Fruit fly (Drosophila melanogaster) whole organism, embryonic: ENCODE data around the gene RunxB.

Experiments
- Antp ChIP-seq: fragments of 200-800 bp; sonication (Bioruptor generic); optimal IDR thresholded peaks from 3 replicates; lab custom pipeline; 2016; ENCODE audit warnings: missing biosample characterization, missing genetic modification characterization
- Bgb ChIP-seq: fragments of 200-800 bp; sonication (Bioruptor generic); IDR thresholded peaks from 2 replicates; pipeline ENCODE4 v1.3.6; 2022; ENCODE audit warnings: missing biosample characterization, missing genetic modification characterization; ENCODE audit not compliant: partially characterized antibody
- CG10267 ChIP-seq: fragments of 200-800 bp; sonication (Bioruptor generic); optimal IDR thresholded peaks from 2 replicates; lab custom pipeline; 2018; ENCODE audit warnings: missing biosample characterization, mild to moderate bottlenecking, missing genetic modification characterization, moderate library complexity
- CG11695 ChIP-seq: fragments of 200-800 bp; sonication (Bioruptor generic); IDR thresholded peaks from 3 replicates; pipeline ENCODE4 v1.3.6; 2022; ENCODE audit warnings: missing biosample characterization, missing genetic modification characterization
- CG12299 ChIP-seq: fragments of 200-800 bp; sonication (Bioruptor generic); optimal IDR thresholded peaks from 2 replicates; lab custom pipeline; 2018; ENCODE audit warnings: missing biosample characterization, mild to moderate bottlenecking, missing genetic modification characterization
- CG13123 ChIP-seq: fragments of 200-800 bp; sonication (Bioruptor generic); optimal IDR thresholded peaks from 2 replicates; lab custom pipeline; 2016; ENCODE audit warnings: missing biosample characterization, missing genetic modification characterization
- CG1603 ChIP-seq: fragments of 200-800 bp; sonication (Bioruptor generic); optimal IDR thresholded peaks from 2 replicates; lab custom pipeline; 2019; ENCODE audit warnings: missing biosample characterization, mild to moderate bottlenecking, missing genetic modification characterization, moderate library complexity
- CG16779 ChIP-seq: fragments of 200-800 bp; sonication (Bioruptor generic); IDR thresholded peaks from 2 replicates; pipeline ENCODE4 v1.3.6; 2022; ENCODE audit warnings: missing biosample characterization, missing genetic modification characterization
- CG16813 ChIP-seq: fragments of 200-800 bp; sonication (Bioruptor generic); IDR thresholded peaks from 3 replicates; pipeline ENCODE4 v1.3.6; 2022; ENCODE audit warnings: missing biosample characterization, missing genetic modification characterization; ENCODE audit not compliant: partially characterized antibody
- CG18476 ChIP-seq: fragments of 200-800 bp; sonication (Bioruptor generic); optimal IDR thresholded peaks from 2 replicates; lab custom pipeline; 2016; ENCODE audit warnings: missing biosample characterization, mild to moderate bottlenecking, missing genetic modification characterization
- CG2129 ChIP-seq: fragments of 200-800 bp; sonication (Bioruptor generic); IDR thresholded peaks from 2 replicates; pipeline ENCODE4 v1.3.6; 2022; ENCODE audit warnings: missing biosample characterization, missing genetic modification characterization; ENCODE audit not compliant: partially characterized antibody
- CG30431 ChIP-seq: fragments of 200-800 bp; sonication (Bioruptor generic); optimal IDR thresholded peaks from 2 replicates; lab custom pipeline; 2017; ENCODE audit warnings: missing biosample characterization, missing genetic modification characterization
- CG31365 ChIP-seq: fragments of 200-800 bp; sonication (Bioruptor generic); optimal IDR thresholded peaks from 2 replicates; lab custom pipeline; 2018; ENCODE audit warnings: missing biosample characterization, mild to moderate bottlenecking, missing genetic modification characterization
- CG32532 ChIP-seq: fragments of 200-800 bp; sonication (Bioruptor generic); IDR thresholded peaks from 2 replicates; pipeline ENCODE4 v1.3.6; 2022; ENCODE audit warnings: missing biosample characterization, missing genetic modification characterization
- CG3838 ChIP-seq: fragments of 200-800 bp; sonication (Bioruptor generic); optimal IDR thresholded peaks from 3 replicates; lab custom pipeline; 2016; ENCODE audit warnings: missing biosample characterization, missing genetic modification characterization
- CG3847 ChIP-seq: fragments of 200-800 bp; sonication (Bioruptor generic); IDR thresholded peaks from 2 replicates; pipeline ENCODE4 v1.3.6; 2022; ENCODE audit warnings: missing biosample characterization, missing genetic modification characterization
- CG4360 ChIP-seq: fragments of 200-800 bp; sonication (Bioruptor generic); IDR thresholded peaks from 2 replicates; pipeline ENCODE4 v1.3.6; 2022; ENCODE audit warnings: missing biosample characterization, missing genetic modification characterization
- CG4820 ChIP-seq: fragments of 200-800 bp; sonication (Bioruptor generic); optimal IDR thresholded peaks from 3 replicates; lab custom pipeline; 2016; ENCODE audit warnings: missing biosample characterization, missing genetic modification characterization
- CG7556 ChIP-seq: fragments of 200-800 bp; sonication (Bioruptor generic); optimal IDR thresholded peaks from 2 replicates; lab custom pipeline; 2017; ENCODE audit warnings: missing biosample characterization, mild to moderate bottlenecking, missing genetic modification characterization
- CG7839 ChIP-seq: fragments of 200-800 bp; sonication (Bioruptor generic); optimal IDR thresholded peaks from 3 replicates; lab custom pipeline; 2018; ENCODE audit warnings: missing biosample characterization, mild to moderate bottlenecking, missing genetic modification characterization, moderate library complexity
- D19B ChIP-seq: fragments of 200-800 bp; sonication (Bioruptor generic); optimal IDR thresholded peaks from 2 replicates; lab custom pipeline; 2017; ENCODE audit warnings: missing biosample characterization, mild to moderate bottlenecking, missing genetic modification characterization
- Doc2 ChIP-seq: fragments of 200-800 bp; sonication (Bioruptor generic); IDR thresholded peaks from 2 replicates; pipeline ENCODE4 v1.3.6; 2022; ENCODE audit warnings: missing biosample characterization, missing genetic modification characterization
- HHEX ChIP-seq: fragments of 200-800 bp; sonication (Bioruptor generic); optimal IDR thresholded peaks from 3 replicates; lab custom pipeline; 2017; ENCODE audit warnings: missing biosample characterization, mild to moderate bottlenecking, missing genetic modification characterization, missing genetic modification reagents
- Hand ChIP-seq: fragments of 200-800 bp; sonication (Bioruptor generic); optimal IDR thresholded peaks from 2 replicates; lab custom pipeline; 2017; ENCODE audit warnings: mild to moderate bottlenecking, missing biosample characterization, missing genetic modification reagents, missing genetic modification characterization
- Hr3 ChIP-seq: fragments of 200-800 bp; sonication (Bioruptor generic); optimal IDR thresholded peaks from 3 replicates; lab custom pipeline; 2016; ENCODE audit warnings: missing biosample characterization, missing genetic modification characterization
- Hsf ChIP-seq: fragments of 200-800 bp; sonication (Bioruptor generic); optimal IDR thresholded peaks from 3 replicates; lab custom pipeline; 2016; ENCODE audit warnings: missing biosample characterization, missing genetic modification characterization
- Oaz ChIP-seq: fragments of 200-800 bp; sonication (Bioruptor generic); IDR thresholded peaks from 2 replicates; pipeline ENCODE4 v1.3.6; 2022; ENCODE audit warnings: missing biosample characterization, missing genetic modification characterization
- abd-A ChIP-seq: fragments of 200-800 bp; sonication (Bioruptor generic); optimal IDR thresholded peaks from 3 replicates; lab custom pipeline; 2019; ENCODE audit warnings: missing biosample characterization, mild to moderate bottlenecking, missing genetic modification characterization, moderate library complexity
- az2 ChIP-seq: fragments of 200-800 bp; sonication (Bioruptor generic); optimal IDR thresholded peaks from 3 replicates; lab custom pipeline; 2016; ENCODE audit warnings: missing biosample characterization, missing genetic modification characterization
- chinmo ChIP-seq: fragments of 200-800 bp; sonication (Bioruptor generic); IDR thresholded peaks from 4 replicates; pipeline ENCODE4 v1.3.6; 2022; ENCODE audit warnings: missing biosample characterization, missing genetic modification characterization; ENCODE audit not compliant: partially characterized antibody
- croc ChIP-seq: fragments of 200-800 bp; sonication (Bioruptor generic); conservative IDR thresholded peaks from 3 replicates; pipeline ENCODE4 v1.3.6; 2022; ENCODE audit warnings: missing biosample characterization, missing genetic modification characterization
- crol ChIP-seq: fragments of 200-800 bp; sonication (Bioruptor generic); IDR thresholded peaks from 2 replicates; pipeline ENCODE4 v1.3.6; 2022; ENCODE audit warnings: missing biosample characterization, missing genetic modification characterization
- dati ChIP-seq: fragments of 200-800 bp; sonication (Bioruptor generic); IDR thresholded peaks from 2 replicates; pipeline ENCODE4 v1.3.6; 2022; ENCODE audit warnings: missing biosample characterization, missing genetic modification characterization
- dmrt11E ChIP-seq: fragments of 200-800 bp; sonication (Bioruptor generic); optimal IDR thresholded peaks from 3 replicates; lab custom pipeline; 2018; ENCODE audit warnings: missing biosample characterization, mild to moderate bottlenecking, missing genetic modification characterization, moderate library complexity
- ems ChIP-seq: fragments of 200-800 bp; sonication (Bioruptor generic); optimal IDR thresholded peaks from 3 replicates; lab custom pipeline; 2016; ENCODE audit warnings: missing biosample characterization, missing genetic modification characterization
- fd3F ChIP-seq: fragments of 200-800 bp; sonication (Bioruptor generic); optimal IDR thresholded peaks from 2 replicates; lab custom pipeline; 2018; ENCODE audit warnings: missing biosample characterization, mild to moderate bottlenecking, missing genetic modification characterization, moderate library complexity
- gcm ChIP-seq: fragments of 200-800 bp; sonication (Bioruptor generic); optimal IDR thresholded peaks from 2 replicates; lab custom pipeline; 2019; ENCODE audit warnings: missing biosample characterization, mild to moderate bottlenecking, missing genetic modification characterization, moderate library complexity
- gcm2 ChIP-seq: fragments of 200-800 bp; sonication (Bioruptor generic); optimal IDR thresholded peaks from 2 replicates; lab custom pipeline; 2016; ENCODE audit warnings: missing biosample characterization, missing genetic modification characterization
- ham ChIP-seq: fragments of 200-800 bp; sonication (Bioruptor generic); IDR thresholded peaks from 2 replicates; pipeline ENCODE4 v1.3.6; 2022; ENCODE audit warnings: missing biosample characterization, missing genetic modification characterization
- insv ChIP-seq, 2 experiments: fragments of 200-800 bp; sonication (Bioruptor generic); optimal IDR thresholded peaks; 3 replicates each; lab custom pipeline; 2016 to 2018; ENCODE audit warnings: missing biosample characterization in 2 of 2, missing genetic modification characterization in 2 of 2
- jigr1 ChIP-seq: fragments of 200-800 bp; sonication (Bioruptor generic); IDR thresholded peaks from 3 replicates; pipeline ENCODE4 v1.3.6; 2022; ENCODE audit warnings: missing biosample characterization, missing genetic modification characterization
- jumu ChIP-seq: fragments of 200-800 bp; sonication (Bioruptor generic); optimal IDR thresholded peaks from 3 replicates; lab custom pipeline; 2016; ENCODE audit warnings: missing biosample characterization, missing genetic modification characterization
- mam ChIP-seq: fragments of 200-800 bp; sonication (Bioruptor generic); optimal IDR thresholded peaks from 3 replicates; lab custom pipeline; 2016; ENCODE audit warnings: missing biosample characterization, missing genetic modification characterization
- nerfin-2 ChIP-seq: fragments of 200-800 bp; sonication (Bioruptor generic); IDR thresholded peaks from 2 replicates; pipeline ENCODE4 v1.3.6; 2022; ENCODE audit warnings: missing biosample characterization, missing genetic modification characterization; ENCODE audit not compliant: partially characterized antibody
- nom ChIP-seq: fragments of 200-800 bp; sonication (Bioruptor generic); optimal IDR thresholded peaks from 2 replicates; lab custom pipeline; 2017; ENCODE audit warnings: missing biosample characterization, missing genetic modification characterization, mild to moderate bottlenecking, moderate library complexity, missing genetic modification reagents
- oc ChIP-seq: fragments of 200-800 bp; sonication (Bioruptor generic); optimal IDR thresholded peaks from 2 replicates; lab custom pipeline; 2018; ENCODE audit warnings: missing biosample characterization, mild to moderate bottlenecking, missing genetic modification characterization, moderate library complexity
- phol ChIP-seq: fragments of 200-800 bp; sonication (Bioruptor generic); optimal IDR thresholded peaks from 3 replicates; lab custom pipeline; 2018; ENCODE audit warnings: missing biosample characterization, mild to moderate bottlenecking, missing genetic modification characterization, moderate library complexity
- pros ChIP-seq: fragments of 200-800 bp; sonication (Bioruptor generic); optimal IDR thresholded peaks from 3 replicates; lab custom pipeline; 2019; ENCODE audit warnings: missing biosample characterization, mild to moderate bottlenecking, missing genetic modification characterization, moderate library complexity
- seq ChIP-seq: fragments of 200-800 bp; sonication (Bioruptor generic); IDR thresholded peaks from 2 replicates; pipeline ENCODE4 v1.3.6; 2022; ENCODE audit warnings: missing biosample characterization, missing genetic modification characterization
- sqz ChIP-seq: fragments of 200-800 bp; sonication (Bioruptor generic); optimal IDR thresholded peaks from 3 replicates; lab custom pipeline; 2018; ENCODE audit warnings: missing biosample characterization, mild to moderate bottlenecking, missing genetic modification characterization
- wdn ChIP-seq: fragments of 200-800 bp; sonication (Bioruptor generic); IDR thresholded peaks from 2 replicates; pipeline ENCODE4 v1.3.6; 2022; ENCODE audit warnings: missing biosample characterization, missing genetic modification characterization

The RunxB gene

DNA sequence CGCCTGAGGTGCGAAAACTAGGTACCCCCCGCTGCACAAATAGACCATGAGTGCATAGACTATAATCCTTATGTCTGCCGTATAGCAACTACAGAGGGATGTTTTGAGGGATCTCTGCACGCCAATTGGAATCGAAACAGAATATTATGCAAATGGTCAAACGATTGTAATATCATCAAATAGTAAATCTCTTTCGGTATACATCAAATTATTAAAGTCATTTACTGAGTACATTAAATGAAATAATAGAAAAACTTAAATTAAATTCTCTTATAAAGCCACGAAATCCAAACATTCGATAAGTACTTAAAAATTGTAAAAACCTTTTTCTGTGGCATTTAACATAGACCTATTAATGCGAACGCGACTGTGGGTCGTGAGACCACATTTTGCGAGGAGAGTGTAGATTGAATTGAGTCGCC is 49.6 kb upstream of the RunxB start (continued):
- TF ChIP-seq insv (GFP tag; optimal IDR thresholded peaks at IDR 0.05; lab: Kevin White, UChicago) (peak in 1 of 2 experiments; percentile 44), Oaz (no peak), CG11695 (GFP tag; lab: Robert Waterston, UW) (peak; percentile 48; the same call in 1 of the 3 replicates), jumu (peak; percentile 12), CG32532 (GFP tag; lab: Robert Waterston, UW) (peak; percentile 23; the same call in 1 of the 2 replicates), Antp (GFP tag; lab: Kevin White, UChicago) (peak; percentile 38), Bgb (GFP tag; lab: Robert Waterston, UW) (no peak), croc (GFP tag; lab: Robert Waterston, UW) (peak; percentile 18; the same call in 1 of the 3 replicates), gcm2 (GFP tag; lab: Kevin White, UChicago) (no peak), seq (GFP tag; lab: Robert Waterston, UW) (peak; percentile 36; the same call in 1 of the 2 replicates), pros (no peak), D19B (GFP tag; lab: Kevin White, UChicago) (no peak), CG1603 (peak; percentile 22), sqz (GFP tag; lab: Kevin White, UChicago) (peak; percentile 86), HHEX (GFP tag; lab: Kevin White, UChicago) (peak; percentile 56), CG2129 (GFP tag; lab: Robert Waterston, UW) (no peak), jigr1 (GFP tag; lab: Robert Waterston, UW) (no peak), CG7839 (tag; lab: Kevin White, UChicago) (peak; percentile 76), CG4820 (GFP tag; lab: Kevin White, UChicago) (peak; percentile 36), CG3838 (no peak), crol (GFP tag; lab: Robert Waterston, UW) (no peak), dmrt11E (tag; lab: Kevin White, UChicago) (peak; percentile 66), Hsf (GFP tag; lab: Kevin White, UChicago) (peak; percentile 50), CG16779 (GFP tag; lab: Robert Waterston, UW) (no peak), Hand (GFP tag; lab: Kevin White, UChicago) (no peak), ems (GFP tag; lab: Kevin White, UChicago) (peak; percentile 40), chinmo (GFP tag; lab: Robert Waterston, UW) (no peak), nerfin-2 (GFP tag; lab: Robert Waterston, UW) (no peak), gcm (GFP tag; lab: Kevin White, UChicago) (peak; percentile 35), nom (GFP tag; lab: Kevin White, UChicago) (peak; percentile 50), oc (no peak), az2 (peak; percentile 50), CG30431 (peak; percentile 44), Hr3 (GFP tag; lab: Kevin White, UChicago) (peak; percentile 43), CG7556 (GFP tag; lab: Kevin White, UChicago) (peak; percentile 82), CG4360 (no peak), wdn (GFP tag; lab: Robert Waterston, UW) (no peak), CG3847 (GFP tag; lab: Robert Waterston, UW) (no peak), dati (GFP tag; lab: Robert Waterston, UW) (no peak), phol (tag; lab: Kevin White, UChicago) (peak; percentile 74), fd3F (no peak), CG13123 (GFP tag; lab: Kevin White, UChicago) (no peak), Doc2 (GFP tag; lab: Robert Waterston, UW) (no peak), CG16813 (no peak), CG18476 (GFP tag; lab: Kevin White, UChicago) (peak; percentile 39), abd-A (tag; lab: Kevin White, UChicago) (no peak), ham (GFP tag; lab: Robert Waterston, UW) (no peak), CG31365 (no peak), mam (GFP tag; lab: Kevin White, UChicago) (no peak), CG12299 (tag; lab: Kevin White, UChicago) (no peak), CG10267 (tag; lab: Kevin White, UChicago) (peak; percentile 67)
